Worm (Caenorhabditis elegans) whole organism, L4 larva: ENCODE measurements around the gene obr-1.

Experiments used
- F10B5.3 ChIP-seq: sonication (generic microtip); optimal IDR thresholded peaks from 2 replicates; lab custom pipeline; 2016; ENCODE audit warnings: mild to moderate bottlenecking, missing genetic modification characterization, missing compliant biosample characterization
- F44E2.7 ChIP-seq: fragments of 200-800 bp; sonication (Bioruptor generic); IDR thresholded peaks from 2 replicates; pipeline ENCODE4 v2.1.2; 2022; ENCODE audit warnings: missing genetic modification characterization, missing compliant biosample characterization
- Y5F2A.4 ChIP-seq: fragments of 200-800 bp; sonication (Bioruptor generic); optimal IDR thresholded peaks from 2 replicates; lab custom pipeline; 2018; ENCODE audit warnings: mild to moderate bottlenecking, missing genetic modification characterization, missing compliant biosample characterization
- ZK337.2 ChIP-seq: fragments of 200-800 bp; sonication (Bioruptor generic); IDR thresholded peaks from 2 replicates; pipeline ENCODE4 v1.3.6; 2022; ENCODE audit warnings: missing genetic modification reagents, missing genetic modification characterization, missing compliant biosample characterization
- aha-1 ChIP-seq: fragments of 150-350 bp; peaks from one replicate; lab custom pipeline; 2014; ENCODE audit warnings: missing biosample characterization, missing genetic modification characterization
- aly-2 ChIP-seq: sonication (generic microtip); optimal IDR thresholded peaks from 2 replicates; lab custom pipeline; 2018; ENCODE audit warnings: missing biosample characterization, missing genetic modification characterization
- attf-4 ChIP-seq: sonication (generic microtip); optimal IDR thresholded peaks from 3 replicates; lab custom pipeline; 2017; ENCODE audit warnings: missing biosample characterization, missing genetic modification characterization
- ceh-28 ChIP-seq: fragments of 150-350 bp; optimal IDR thresholded peaks from 2 replicates; lab custom pipeline; 2014; ENCODE audit warnings: missing biosample characterization, missing genetic modification reagents, missing genetic modification characterization
- ceh-44 ChIP-seq: fragments of 200-800 bp; sonication (Bioruptor generic); IDR thresholded peaks from 2 replicates; pipeline ENCODE4 v1.3.6; 2022; ENCODE audit warnings: missing genetic modification reagents, missing genetic modification characterization, missing compliant biosample characterization
- ceh-62 ChIP-seq: sonication (generic microtip); optimal IDR thresholded peaks from 2 replicates; lab custom pipeline; 2017; ENCODE audit warnings: missing biosample characterization, missing genetic modification characterization
- ces-1 ChIP-seq: fragments of 150-350 bp; sonication (generic microtip); optimal IDR thresholded peaks from 4 replicates; lab custom pipeline; 2014; ENCODE audit warnings: missing biosample characterization, missing genetic modification reagents, missing genetic modification characterization
- daf-16 ChIP-seq, 3 experiments: sonication (generic microtip); optimal IDR thresholded peaks; 2 replicates each; lab custom pipeline; 2016 to 2017; ENCODE audit warnings: missing genetic modification characterization in 3 of 3, missing genetic modification reagents in 3 of 3, mild to moderate bottlenecking in 2 of 3, missing compliant biosample characterization in 2 of 3, missing biosample characterization in 1 of 3, moderate library complexity in 1 of 3
- daf-19 ChIP-seq: fragments of 200-800 bp; sonication (Bioruptor generic); conservative IDR thresholded peaks from 2 replicates; pipeline ENCODE4 v1.3.6; 2022; ENCODE audit warnings: missing genetic modification characterization, missing compliant biosample characterization
- dmd-6 ChIP-seq: fragments of 200-800 bp; sonication (Bioruptor generic); IDR thresholded peaks from 2 replicates; pipeline ENCODE4 v1.3.6; 2022; ENCODE audit warnings: missing genetic modification reagents, missing genetic modification characterization, missing compliant biosample characterization
- dmd-8 ChIP-seq: fragments of 200-800 bp; sonication (Bioruptor generic); IDR thresholded peaks from 2 replicates; pipeline ENCODE4 v1.3.6; 2022; ENCODE audit warnings: missing genetic modification characterization, missing compliant biosample characterization
- dmd-9 ChIP-seq: fragments of 200-800 bp; sonication (Bioruptor generic); IDR thresholded peaks from 2 replicates; pipeline ENCODE4 v1.3.6; 2022; ENCODE audit warnings: missing genetic modification reagents, missing genetic modification characterization, missing compliant biosample characterization
- hlh-11 ChIP-seq: fragments of 200-800 bp; sonication (Bioruptor generic); optimal IDR thresholded peaks from 2 replicates; lab custom pipeline; 2018; ENCODE audit warnings: mild to moderate bottlenecking, missing genetic modification characterization, missing compliant biosample characterization
- hlh-30 ChIP-seq: sonication (generic microtip); optimal IDR thresholded peaks from 2 replicates; lab custom pipeline; 2017; ENCODE audit warnings: antibody characterized with exemption, mild to moderate bottlenecking, missing genetic modification characterization, missing compliant biosample characterization; ENCODE audit not compliant: insufficient read depth
- lin-1 ChIP-seq: fragments of 200-800 bp; sonication (Bioruptor generic); IDR thresholded peaks from 2 replicates; pipeline ENCODE4 v1.3.6; 2022; ENCODE audit warnings: missing genetic modification reagents, missing genetic modification characterization, missing compliant biosample characterization
- lir-3 ChIP-seq: sonication (generic microtip); optimal IDR thresholded peaks from 2 replicates; lab custom pipeline; 2016; ENCODE audit warnings: mild to moderate bottlenecking, missing genetic modification characterization, missing compliant biosample characterization
- madf-5 ChIP-seq, 2 experiments: fragments of 200-800 bp; sonication (Bioruptor generic); IDR thresholded peaks; 2 replicates each; pipeline ENCODE4 v1.3.6; 2022; ENCODE audit warnings: missing compliant biosample characterization in 2 of 2, missing genetic modification characterization in 2 of 2
- mdl-1 ChIP-seq, 2 experiments: fragments of 150-350 bp in 1 of 2; sonication (generic microtip) in 1 of 2; optimal IDR thresholded peaks; 2 replicates each; lab custom pipeline; 2014 to 2017; ENCODE audit warnings: missing biosample characterization in 2 of 2, missing genetic modification characterization in 2 of 2
- mes-2 ChIP-seq: sonication (generic microtip); optimal IDR thresholded peaks from 2 replicates; lab custom pipeline; 2016; ENCODE audit warnings: missing genotype, mild to moderate bottlenecking, missing genetic modification characterization, missing compliant biosample characterization; ENCODE audit not compliant: poor library complexity, severe bottlenecking
- mxl-2 ChIP-seq: fragments of 200-800 bp; sonication (Bioruptor generic); conservative IDR thresholded peaks from 2 replicates; pipeline ENCODE4 v1.3.6; 2022; ENCODE audit warnings: missing genetic modification reagents, missing genetic modification characterization, missing compliant biosample characterization
- nhr-10 ChIP-seq: fragments of 150-350 bp; optimal IDR thresholded peaks from 2 replicates; lab custom pipeline; 2014; ENCODE audit warnings: missing biosample characterization, missing genetic modification characterization
- nhr-111 ChIP-seq: fragments of 200-800 bp; sonication (Bioruptor generic); optimal IDR thresholded peaks from 2 replicates; lab custom pipeline; 2018; ENCODE audit warnings: mild to moderate bottlenecking, missing genetic modification characterization, missing compliant biosample characterization
- nhr-28 ChIP-seq: fragments of 150-350 bp; optimal IDR thresholded peaks from 2 replicates; lab custom pipeline; 2014; ENCODE audit warnings: missing biosample characterization, missing genetic modification characterization
- nhr-48 ChIP-seq: sonication (generic microtip); optimal IDR thresholded peaks from 2 replicates; lab custom pipeline; 2016; ENCODE audit warnings: mild to moderate bottlenecking, missing genetic modification characterization, missing compliant biosample characterization
- nhr-77 ChIP-seq: fragments of 150-350 bp; optimal IDR thresholded peaks from 2 replicates; lab custom pipeline; 2014; ENCODE audit warnings: missing biosample characterization, missing genetic modification characterization
- pqm-1 ChIP-seq: sonication (generic microtip); optimal IDR thresholded peaks from 2 replicates; lab custom pipeline; 2017; ENCODE audit warnings: missing biosample characterization, missing genetic modification characterization
- saeg-2 ChIP-seq: fragments of 200-800 bp; sonication (Bioruptor generic); IDR thresholded peaks from 2 replicates; pipeline ENCODE4 v1.3.6; 2022; ENCODE audit warnings: missing genetic modification reagents, missing genetic modification characterization, missing compliant biosample characterization
- snpc-4 ChIP-seq: fragments of 150-350 bp; optimal IDR thresholded peaks from 2 replicates; lab custom pipeline; 2014; ENCODE audit warnings: missing biosample characterization, missing genetic modification characterization
- spr-3 ChIP-seq: fragments of 200-800 bp; sonication (Bioruptor generic); optimal IDR thresholded peaks from 2 replicates; lab custom pipeline; 2018; ENCODE audit warnings: mild to moderate bottlenecking, missing genetic modification characterization, missing compliant biosample characterization
- tra-1 ChIP-seq: fragments of 200-800 bp; sonication (Bioruptor generic); IDR thresholded peaks from 2 replicates; pipeline ENCODE4 v1.3.6; 2022; ENCODE audit warnings: missing genetic modification reagents, missing genetic modification characterization, missing compliant biosample characterization
- zfp-3 ChIP-seq: fragments of 200-800 bp; sonication (Bioruptor generic); conservative IDR thresholded peaks from 2 replicates; pipeline ENCODE4 v1.3.6; 2022; ENCODE audit warnings: missing genetic modification reagents, missing genetic modification characterization, missing compliant biosample characterization

Gene obr-1

DNA sequence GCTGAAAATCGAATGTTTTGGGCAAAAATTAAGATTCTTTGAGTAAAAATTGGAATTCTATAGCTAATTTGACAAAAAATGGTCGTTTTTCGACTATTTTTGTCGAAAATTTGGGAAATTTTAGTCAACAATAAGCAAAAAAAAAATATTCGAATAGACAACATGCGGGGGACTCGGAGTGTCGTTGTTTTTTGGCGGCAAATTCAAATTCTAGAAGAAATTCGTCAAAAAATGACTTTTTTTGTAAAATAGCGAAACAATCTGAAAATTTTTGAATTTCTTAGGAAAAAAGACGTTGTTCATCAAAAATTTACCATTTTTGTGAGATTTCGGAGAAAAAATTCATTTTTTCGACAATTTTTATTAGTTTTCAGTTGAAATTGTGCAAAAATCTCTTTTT, 13.0 kb upstream of the obr-1 start:
- TF ChIP-seq pqm-1 (tag; lab: Kevin White, UChicago) (no peak), aha-1 (tag; lab: Kevin White, UChicago) (peak; percentile 32), madf-5 (GFP tag; IDR thresholded peaks at IDR 0.05; lab: Robert Waterston, UW) (no peak)

DNA sequence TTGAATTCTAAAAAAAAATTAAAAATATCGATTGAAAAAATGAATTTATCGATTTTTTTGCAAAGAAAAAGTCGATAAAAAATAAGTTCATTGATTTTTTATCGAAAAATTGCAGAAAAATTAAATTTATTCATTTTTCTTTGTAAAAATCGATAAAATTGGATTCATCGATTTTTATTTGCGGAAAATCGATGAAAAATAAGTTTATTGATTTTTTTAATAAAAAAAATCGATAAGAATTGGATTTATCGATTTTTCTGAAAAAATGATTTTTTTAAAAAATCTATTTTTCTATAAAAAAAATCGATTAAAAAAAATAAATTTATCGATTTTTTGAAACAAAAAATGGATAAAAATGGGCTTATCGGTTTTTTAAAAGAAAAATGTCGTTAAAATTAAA, 9.3 kb upstream of the obr-1 start:
- TF ChIP-seq ceh-28 (peak; percentile 92), saeg-2 (GFP tag; lab: Robert Waterston, UW) (no peak)
- TF ChIP-seq, all 104 proteins: peak for 1

DNA sequence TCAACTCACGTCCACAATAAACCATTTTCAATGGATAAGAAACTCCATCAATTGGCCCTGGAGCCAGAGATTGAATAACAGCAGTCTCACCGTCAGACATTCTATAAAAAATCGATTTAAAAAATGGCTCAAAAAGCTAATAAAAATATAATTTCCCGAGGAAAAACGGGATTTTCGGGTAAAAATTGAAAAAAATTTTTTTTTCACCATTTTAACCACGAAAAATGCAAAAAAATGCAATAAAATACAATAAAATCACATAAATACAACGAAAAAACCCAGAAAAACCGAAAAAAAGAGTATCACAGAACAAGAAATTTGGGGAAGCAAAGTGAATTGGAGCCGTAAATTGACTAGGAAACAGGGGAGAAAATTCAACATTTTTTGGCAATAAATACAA, 8.1 kb upstream of the obr-1 start, which contains the start of gene Y47D3A.21:
Y47D3A.21 (minus strand) TSS at position 101 of the 400 bp plus-strand sequence.
- TF ChIP-seq daf-19 (GFP tag; lab: Robert Waterston, UW) (no peak), lir-3 (no peak), Y5F2A.4 (no peak), mes-2 (tag; lab: Kevin White, UChicago) (no peak), nhr-77 (tag; lab: Kevin White, UChicago) (no peak), snpc-4 (tag; lab: Kevin White, UChicago) (no peak), hlh-30 (tag; lab: Kevin White, UChicago) (no peak), dmd-8 (GFP tag; lab: Robert Waterston, UW) (no peak), zfp-3 (no peak), lin-1 (GFP tag; lab: Robert Waterston, UW) (no peak), ZK337.2 (GFP tag; lab: Robert Waterston, UW) (no peak), ceh-62 (tag; lab: Kevin White, UChicago) (no peak), nhr-10 (tag; lab: Kevin White, UChicago) (no peak), ceh-44 (no peak), F10B5.3 (tag; lab: Kevin White, UChicago) (no peak), F44E2.7 (GFP tag; lab: Robert Waterston, UW) (no peak)
- TF ChIP-seq, all 104 proteins: peak for 0

DNA sequence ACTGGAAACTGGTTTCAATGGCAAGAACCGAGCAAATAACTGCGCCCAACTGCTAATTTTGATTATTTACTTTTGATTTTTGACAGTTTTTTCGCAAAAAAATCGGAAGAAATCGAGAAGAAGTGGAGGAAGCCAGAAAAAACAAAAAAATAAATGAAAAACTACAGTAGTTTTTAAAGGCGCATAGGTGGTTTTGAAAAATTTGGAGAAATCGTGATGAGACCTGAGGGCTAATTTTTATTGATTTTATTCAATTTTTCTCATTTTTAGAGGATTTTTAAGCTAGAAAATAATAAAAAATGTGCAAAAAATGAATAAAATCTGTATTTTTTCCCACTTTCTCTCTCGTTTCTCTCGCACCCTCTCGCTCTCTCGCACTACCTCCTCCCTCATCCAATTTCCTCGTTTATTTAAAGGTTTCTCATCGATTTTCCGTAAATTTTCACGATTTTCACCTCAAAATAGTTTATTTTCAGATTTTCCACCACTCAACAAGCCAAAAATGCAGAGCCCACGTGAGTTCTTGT, 4.0 kb upstream of the obr-1 start, which contains the start of gene Y47D3A.20:
Y47D3A.20 (plus strand) TSS at position 477 of the 527 bp plus-strand sequence.
- no peak for TF ChIP-seq mxl-2
- no peak for TF ChIP-seq nhr-111 (GFP tag; lab: Kevin White, UChicago)
- TF ChIP-seq aly-2 (tag; lab: Kevin White, UChicago): no peak
- no peak for TF ChIP-seq dmd-9 (GFP tag; lab: Robert Waterston, UW)
- no peak for TF ChIP-seq ceh-44
- TF ChIP-seq, all 104 proteins: peak for 0

DNA sequence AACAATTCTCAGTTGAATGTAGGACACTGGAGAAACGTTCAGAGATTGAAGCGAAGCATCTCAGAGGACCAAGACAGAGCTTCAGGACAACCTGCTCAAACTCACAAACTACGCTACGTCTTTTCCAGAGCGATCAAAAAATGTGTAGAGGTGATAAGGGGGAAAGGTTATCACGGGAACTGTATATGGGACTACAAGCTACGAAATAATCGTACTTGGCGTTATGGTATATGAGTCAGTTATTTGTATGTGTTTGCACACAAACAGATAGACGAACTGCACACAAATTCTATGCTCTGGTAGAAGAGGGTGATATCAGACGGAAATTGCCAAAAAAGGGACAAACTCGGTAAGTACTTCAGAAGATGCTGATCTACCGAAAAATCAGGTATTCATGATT, 1.5 kb downstream of the obr-1 start:
- TF ChIP-seq nhr-28 (tag; lab: Kevin White, UChicago) (peak; percentile 99), daf-16 (GFP tag; optimal IDR thresholded peaks at IDR 0.05; lab: Kevin White, UChicago) (no peak), daf-16 (tag; optimal IDR thresholded peaks at IDR 0.05; lab: Kevin White, UChicago) (peak; percentile 30), dmd-6 (GFP tag; lab: Robert Waterston, UW) (peak; percentile 20; the same call in 1 of the 2 replicates), ces-1 (no peak)

DNA sequence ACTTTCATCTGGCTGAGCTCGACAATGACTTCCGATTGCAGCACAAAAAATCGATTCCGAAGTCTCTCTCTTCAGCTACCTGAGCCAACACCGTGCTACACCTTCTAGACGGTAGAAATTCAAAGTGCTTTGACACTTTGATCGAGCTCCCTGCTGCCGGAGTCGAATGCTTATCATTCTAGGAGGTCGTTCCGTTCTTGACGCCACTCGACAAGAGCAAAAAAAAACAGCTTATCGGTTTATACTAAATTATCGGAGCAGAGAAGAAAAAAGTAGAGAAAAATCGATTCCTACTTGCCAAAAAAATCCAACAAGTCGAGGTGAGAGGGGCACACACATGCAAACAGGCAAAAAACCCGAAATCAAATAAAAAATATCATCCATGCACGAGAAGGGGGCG, 2.2 kb downstream of the obr-1 start:
- peak; percentile 61 for TF ChIP-seq nhr-28 (tag; lab: Kevin White, UChicago)
- peak; percentile 36 for TF ChIP-seq pqm-1 (tag; lab: Kevin White, UChicago)
- no peak for TF ChIP-seq daf-19 (GFP tag; lab: Robert Waterston, UW)
- no peak for TF ChIP-seq spr-3 (GFP tag; lab: Kevin White, UChicago)
- no peak for TF ChIP-seq dmd-9 (GFP tag; lab: Robert Waterston, UW)
- no peak for TF ChIP-seq daf-16 (GFP tag; optimal IDR thresholded peaks at IDR 0.05; lab: Kevin White, UChicago)
- peak; percentile 24 for TF ChIP-seq daf-16 (tag; optimal IDR thresholded peaks at IDR 0.05; lab: Kevin White, UChicago)
- no peak for TF ChIP-seq attf-4 (tag; lab: Kevin White, UChicago)
- TF ChIP-seq nhr-48 (tag; lab: Kevin White, UChicago): peak; percentile 3
- TF ChIP-seq dmd-6 (GFP tag; lab: Robert Waterston, UW): peak; percentile 66
- 0 out of 2 replicates have a peak, but pooled peaks have one; percentile 5 for TF ChIP-seq tra-1 (GFP tag; lab: Robert Waterston, UW)
- no peak for TF ChIP-seq mdl-1 (tag; optimal IDR thresholded peaks at IDR 0.05; lab: Kevin White, UChicago)
- TF ChIP-seq hlh-11 (tag; lab: Kevin White, UChicago): peak; percentile 8
